Worm (Caenorhabditis elegans) whole organism, late embryonic: Measurements from ENCODE around the gene sid-2.

Experiments used
- F13H6.1 ChIP-seq: sonication (generic microtip); optimal IDR thresholded peaks from 2 replicates; lab custom pipeline; 2016; ENCODE audit warnings: missing genetic modification characterization, missing compliant biosample characterization
- T23F11.4 ChIP-seq: fragments of 200-800 bp; sonication (Bioruptor generic); optimal IDR thresholded peaks from 2 replicates; lab custom pipeline; 2018; ENCODE audit warnings: mild to moderate bottlenecking, missing genetic modification characterization, missing compliant biosample characterization
- ama-1 ChIP-seq: fragments of 150-350 bp; optimal IDR thresholded peaks from 2 replicates; lab custom pipeline; 2014
- ceh-19 ChIP-seq: fragments of 200-800 bp; sonication (Bioruptor generic); optimal IDR thresholded peaks from 2 replicates; lab custom pipeline; 2018; ENCODE audit warnings: mild to moderate bottlenecking, missing genetic modification characterization, missing compliant biosample characterization
- ceh-9 ChIP-seq: sonication (generic microtip); optimal IDR thresholded peaks from 2 replicates; lab custom pipeline; 2016; ENCODE audit warnings: mild to moderate bottlenecking, missing genetic modification characterization, inconsistent platforms, missing compliant biosample characterization
- gmeb-2 ChIP-seq: sonication (generic microtip); optimal IDR thresholded peaks from 2 replicates; lab custom pipeline; 2016; ENCODE audit warnings: missing genetic modification characterization, inconsistent platforms, missing compliant biosample characterization
- npax-4 ChIP-seq: sonication (generic microtip); optimal IDR thresholded peaks from 2 replicates; lab custom pipeline; 2016; ENCODE audit warnings: missing genetic modification characterization, missing compliant biosample characterization
- odd-2 ChIP-seq: sonication (generic microtip); optimal IDR thresholded peaks from 2 replicates; lab custom pipeline; 2017; ENCODE audit warnings: antibody characterized with exemption, mild to moderate bottlenecking, missing genetic modification characterization, missing compliant biosample characterization
- pax-1 ChIP-seq: fragments of 150-350 bp; optimal IDR thresholded peaks from 2 replicates; lab custom pipeline; 2014; ENCODE audit warnings: missing biosample characterization, missing genetic modification characterization
- pha-4 ChIP-seq: fragments of 150-350 bp; optimal IDR thresholded peaks from 2 replicates; lab custom pipeline; 2018; ENCODE audit warnings: missing biosample characterization, missing genetic modification reagents, missing genetic modification characterization
- syd-9 ChIP-seq: sonication (generic microtip); optimal IDR thresholded peaks from 2 replicates; lab custom pipeline; 2016; ENCODE audit warnings: mild to moderate bottlenecking, missing genetic modification characterization, moderate library complexity, missing compliant biosample characterization
- unc-42 ChIP-seq: sonication (generic microtip); optimal IDR thresholded peaks from 2 replicates; lab custom pipeline; 2016; ENCODE audit warnings: missing genotype, missing genetic modification characterization, missing compliant biosample characterization

ce11 chrIII:13686309-13686708 lies 7.1 kb downstream of the sid-2 start, which contains the start of gene dyf-2:
- TF ChIP-seq npax-4 (no peak), F13H6.1 (tag; lab: Kevin White, UChicago) (no peak), pha-4 (tag; lab: Kevin White, UChicago) (no peak), ceh-19 (GFP tag; lab: Kevin White, UChicago) (no peak), gmeb-2 (tag; lab: Kevin White, UChicago) (no peak), ceh-9 (tag; lab: Kevin White, UChicago) (no peak), syd-9 (tag; lab: Kevin White, UChicago) (no peak), unc-42 (tag; lab: Kevin White, UChicago) (no peak), T23F11.4 (GFP tag; lab: Kevin White, UChicago) (no peak), ama-1 (lab: Kevin White, UChicago) (no peak), pax-1 (tag; lab: Kevin White, UChicago) (no peak), odd-2 (tag; lab: Kevin White, UChicago) (no peak)
